Fruit fly (Drosophila melanogaster): Measurements from ENCODE around the gene Sr-CIV.

Gene Sr-CIV

dm6 chr2L:3548879-3549278, 25.0 kb upstream of the Sr-CIV start (continued):
- TF ChIP-seq Mes4 (GFP tag; optimal IDR thresholded peaks at IDR 0.05) (no peak), CG4730 (GFP tag; IDR thresholded peaks at IDR 0.05) (no peak), CG6813 (GFP tag; optimal IDR thresholded peaks at IDR 0.05) (peak; percentile 54), tll (GFP tag; optimal IDR thresholded peaks at IDR 0.05) (peak in 1 of 2 experiments; percentile 80), Ptx1 (GFP tag; IDR thresholded peaks at IDR 0.05) (no peak), grau (tag; optimal IDR thresholded peaks at IDR 0.05) (peak; percentile 76), Lhr (GFP tag; optimal IDR thresholded peaks at IDR 0.05) (no peak), Med (GFP tag) (peak; percentile 39), CG33213 (GFP tag; optimal IDR thresholded peaks at IDR 0.05) (no peak), Xbp1 (GFP tag; optimal IDR thresholded peaks at IDR 0.05) (no peak), NC2β (GFP tag; optimal IDR thresholded peaks at IDR 0.05) (no peak), CG17568 (GFP tag; optimal IDR thresholded peaks at IDR 0.05) (no peak), CG7745 (tag; optimal IDR thresholded peaks at IDR 0.05) (peak; percentile 45), CG4707 (GFP tag; optimal IDR thresholded peaks at IDR 0.05) (no peak), ac (GFP tag; optimal IDR thresholded peaks at IDR 0.05) (peak; percentile 79), slou (GFP tag; optimal IDR thresholded peaks at IDR 0.05) (no peak), CG2116 (GFP tag; optimal IDR thresholded peaks at IDR 0.05) (no peak), luna (GFP tag; optimal IDR thresholded peaks at IDR 0.05) (no peak), Hsf (GFP tag; optimal IDR thresholded peaks at IDR 0.05) (no peak), aop (GFP tag; IDR thresholded peaks at IDR 0.05) (no peak), CG7839 (tag; optimal IDR thresholded peaks at IDR 0.05) (no peak), Kr (GFP tag; optimal IDR thresholded peaks at IDR 0.05) (peak; percentile 79), vvl (GFP tag; IDR thresholded peaks at IDR 0.05) (no peak), CG17912 (GFP tag; optimal IDR thresholded peaks at IDR 0.05) (no peak), sens (GFP tag) (peak; percentile 64), sc (optimal IDR thresholded peaks at IDR 0.05) (no peak), sc (GFP tag; optimal IDR thresholded peaks at IDR 0.05) (no peak), Asciz (GFP tag; optimal IDR thresholded peaks at IDR 0.05) (no peak), caup (GFP tag; optimal IDR thresholded peaks at IDR 0.05; ENCODE audit: severe bottlenecking) (no peak), CG33557 (GFP tag; optimal IDR thresholded peaks at IDR 0.05) (peak; percentile 49), ara (GFP tag; IDR thresholded peaks at IDR 0.05) (peak; percentile 48), CG1647 (GFP tag; optimal IDR thresholded peaks at IDR 0.05) (no peak), Myb (GFP tag; optimal IDR thresholded peaks at IDR 0.05) (no peak), CG30020 (tag; optimal IDR thresholded peaks at IDR 0.05) (no peak), CG17328 (GFP tag; IDR thresholded peaks at IDR 0.05) (no peak), mirr (GFP tag; optimal IDR thresholded peaks at IDR 0.05) (no peak), ash1 (GFP tag; optimal IDR thresholded peaks at IDR 0.05) (no peak), cad (GFP tag; optimal IDR thresholded peaks at IDR 0.05) (peak; percentile 11), CG1024 (GFP tag; IDR thresholded peaks at IDR 0.05) (no peak), tgo (GFP tag; IDR thresholded peaks at IDR 0.05) (no peak), Oli (tag; optimal IDR thresholded peaks at IDR 0.05) (no peak), dmrt11E (tag; optimal IDR thresholded peaks at IDR 0.05) (peak; percentile 30), CG4424 (GFP tag; optimal IDR thresholded peaks at IDR 0.05) (no peak), pum (GFP tag; optimal IDR thresholded peaks at IDR 0.05) (no peak), CG15479 (GFP tag; optimal IDR thresholded peaks at IDR 0.05) (peak; percentile 26), sqz (GFP tag; optimal IDR thresholded peaks at IDR 0.05) (no peak), CG43689 (GFP tag; IDR thresholded peaks at IDR 0.05) (no peak), Chrac-16 (GFP tag; optimal IDR thresholded peaks at IDR 0.05) (no peak), pan (optimal IDR thresholded peaks at IDR 0.05) (no peak), pan (GFP tag; optimal IDR thresholded peaks at IDR 0.05 in 1 of 2, IDR thresholded peaks at IDR 0.05 in 1 of 2) (no peak), CG12236 (GFP tag; optimal IDR thresholded peaks at IDR 0.05) (no peak), NK7.1 (GFP tag; optimal IDR thresholded peaks at IDR 0.05) (no peak)

Data from whole organism, embryonic.